Fruit fly (Drosophila melanogaster) Kc167 (cell line): ENCODE results near the gene CG42272.

ENCODE experiments used
- Myc ChIP-seq: fragments of >200 bp; optimal IDR thresholded peaks from 2 replicates; lab custom pipeline; 2017; ENCODE audit warnings: missing external identifiers
- h ChIP-seq: fragments of >200 bp; optimal IDR thresholded peaks from 3 replicates; lab custom pipeline; 2018; ENCODE audit warnings: missing external identifiers
- psq ChIP-seq: fragments of >200 bp; optimal IDR thresholded peaks from 2 replicates; lab custom pipeline; 2017; ENCODE audit warnings: missing external identifiers
- ttk ChIP-seq: sonication (Bioruptor generic); optimal IDR thresholded peaks from 2 replicates; lab custom pipeline; 2017; ENCODE audit warnings: missing external identifiers

dm6 chr3L:5828275-5828674 is 25.4 kb downstream of the CG42272 start:
- no peak for TF ChIP-seq Myc (lab: Kevin White, UChicago)
- TF ChIP-seq psq (lab: Kevin White, UChicago), result no peak
- no peak for TF ChIP-seq h (lab: Kevin White, UChicago)
- TF ChIP-seq ttk (lab: Kevin White, UChicago), result no peak
